Worm (Caenorhabditis elegans) whole organism, mixed stage, embryonic: ENCODE results near the gene F07A11.5.

ENCODE experiments used
- M03D4.4 ChIP-seq: sonication (generic microtip); optimal IDR thresholded peaks from 2 replicates; lab custom pipeline; 2017; ENCODE audit warnings: mild to moderate bottlenecking, missing genetic modification characterization, missing compliant biosample characterization
- bed-3 ChIP-seq: fragments of 200-800 bp; sonication (Bioruptor generic); optimal IDR thresholded peaks from 3 replicates; lab custom pipeline; 2018; ENCODE audit warnings: mild to moderate bottlenecking, missing genetic modification characterization, moderate library complexity, missing compliant biosample characterization
- blmp-1 ChIP-seq: fragments of 150-350 bp; optimal IDR thresholded peaks from 2 replicates; lab custom pipeline; 2014; ENCODE audit warnings: missing biosample characterization, missing genetic modification characterization
- ceh-39 ChIP-seq: fragments of 150-350 bp; optimal IDR thresholded peaks from 2 replicates; lab custom pipeline; 2014; ENCODE audit warnings: missing biosample characterization, missing genetic modification characterization
- ceh-43 ChIP-seq: fragments of 200-800 bp; sonication (Bioruptor generic); optimal IDR thresholded peaks from 2 replicates; lab custom pipeline; 2018; ENCODE audit warnings: mild to moderate bottlenecking, missing genetic modification characterization, moderate library complexity, missing compliant biosample characterization
- ceh-83 ChIP-seq: fragments of 200-800 bp; sonication (Bioruptor generic); optimal IDR thresholded peaks from 2 replicates; lab custom pipeline; 2018; ENCODE audit warnings: mild to moderate bottlenecking, missing genetic modification characterization, missing compliant biosample characterization
- ces-1 ChIP-seq: fragments of 150-350 bp; optimal IDR thresholded peaks from 2 replicates; lab custom pipeline; 2014; ENCODE audit warnings: missing biosample characterization, missing genetic modification reagents, missing genetic modification characterization
- drap-1 ChIP-seq: fragments of 200-800 bp; sonication (Bioruptor generic); optimal IDR thresholded peaks from 3 replicates; lab custom pipeline; 2018; ENCODE audit warnings: mild to moderate bottlenecking, missing genetic modification characterization, missing compliant biosample characterization
- elt-1 ChIP-seq: sonication (generic microtip); optimal IDR thresholded peaks from 2 replicates; lab custom pipeline; 2017; ENCODE audit warnings: missing genetic modification characterization, mild to moderate bottlenecking, missing compliant biosample characterization, antibody characterized with exemption, moderate library complexity, borderline replicate concordance; ENCODE audit not compliant: insufficient read depth
- elt-3 ChIP-seq: fragments of 150-350 bp; optimal IDR thresholded peaks from 2 replicates; lab custom pipeline; 2014; ENCODE audit warnings: missing biosample characterization, missing genetic modification characterization
- flh-1 ChIP-seq: fragments of 200-800 bp; sonication (Bioruptor generic); optimal IDR thresholded peaks from 2 replicates; lab custom pipeline; 2018; ENCODE audit warnings: mild to moderate bottlenecking, missing genetic modification characterization, moderate library complexity, missing compliant biosample characterization
- ham-2 ChIP-seq: fragments of 200-800 bp; sonication (Bioruptor generic); optimal IDR thresholded peaks from 2 replicates; lab custom pipeline; 2018; ENCODE audit warnings: mild to moderate bottlenecking, missing genetic modification characterization, missing compliant biosample characterization
- hlh-1 ChIP-seq: fragments of 150-350 bp; optimal IDR thresholded peaks from 2 replicates; lab custom pipeline; 2014; ENCODE audit warnings: missing biosample characterization, missing genetic modification reagents, missing genetic modification characterization
- lin-32 ChIP-seq: fragments of 200-800 bp; sonication (Bioruptor generic); optimal IDR thresholded peaks from 2 replicates; lab custom pipeline; 2018; ENCODE audit warnings: mild to moderate bottlenecking, missing genetic modification characterization, missing compliant biosample characterization
- lsy-2 ChIP-seq: fragments of 150-350 bp; optimal IDR thresholded peaks from 2 replicates; lab custom pipeline; 2014; ENCODE audit warnings: missing biosample characterization, missing genetic modification characterization
- mab-5 ChIP-seq: fragments of 150-350 bp; optimal IDR thresholded peaks from 2 replicates; lab custom pipeline; 2014; ENCODE audit warnings: missing biosample characterization, missing genetic modification characterization
- mep-1 ChIP-seq: fragments of 150-350 bp; optimal IDR thresholded peaks from 2 replicates; lab custom pipeline; 2017; ENCODE audit warnings: missing biosample characterization, missing genetic modification reagents, missing genetic modification characterization, inconsistent platforms
- mls-2 ChIP-seq: sonication (generic microtip); optimal IDR thresholded peaks from 2 replicates; lab custom pipeline; 2016; ENCODE audit warnings: mild to moderate bottlenecking, missing genetic modification characterization, moderate library complexity, missing compliant biosample characterization
- nhr-12 ChIP-seq: fragments of 150-350 bp; optimal IDR thresholded peaks from 2 replicates; lab custom pipeline; 2014; ENCODE audit warnings: missing biosample characterization, missing genetic modification characterization
- nhr-2 ChIP-seq: fragments of 150-350 bp; optimal IDR thresholded peaks from 2 replicates; lab custom pipeline; 2014; ENCODE audit warnings: missing biosample characterization, missing genetic modification characterization
- nhr-237 ChIP-seq: fragments of 150-350 bp; optimal IDR thresholded peaks from 2 replicates; lab custom pipeline; 2014; ENCODE audit warnings: missing biosample characterization, missing genetic modification characterization
- nhr-28 ChIP-seq: fragments of 150-350 bp; optimal IDR thresholded peaks from 2 replicates; lab custom pipeline; 2014; ENCODE audit warnings: missing biosample characterization, missing genetic modification characterization
- pha-4 ChIP-seq: fragments of 150-350 bp; optimal IDR thresholded peaks from 2 replicates; lab custom pipeline; 2018; ENCODE audit warnings: missing biosample characterization, missing genetic modification reagents, missing genetic modification characterization
- sem-2 ChIP-seq: fragments of 200-800 bp; sonication (Bioruptor generic); optimal IDR thresholded peaks from 2 replicates; lab custom pipeline; 2018; ENCODE audit warnings: mild to moderate bottlenecking, missing genetic modification characterization, missing compliant biosample characterization
- snpc-4 ChIP-seq: fragments of 150-350 bp; optimal IDR thresholded peaks from 2 replicates; lab custom pipeline; 2014; ENCODE audit warnings: missing biosample characterization, missing genetic modification characterization
- sptf-1 ChIP-seq: sonication (generic microtip); optimal IDR thresholded peaks from 2 replicates; lab custom pipeline; 2017; ENCODE audit warnings: mild to moderate bottlenecking, missing genetic modification characterization, moderate library complexity, missing compliant biosample characterization
- tbx-8 ChIP-seq: fragments of 200-800 bp; sonication (Bioruptor generic); optimal IDR thresholded peaks from 2 replicates; lab custom pipeline; 2018; ENCODE audit warnings: mild to moderate bottlenecking, missing genetic modification characterization, moderate library complexity, missing compliant biosample characterization
- unc-120 ChIP-seq: sonication (generic microtip); optimal IDR thresholded peaks from 2 replicates; lab custom pipeline; 2017; ENCODE audit warnings: missing genetic modification characterization, missing compliant biosample characterization; ENCODE audit not compliant: poor library complexity, severe bottlenecking
- unc-39 ChIP-seq: fragments of 150-350 bp; optimal IDR thresholded peaks from 2 replicates; lab custom pipeline; 2014; ENCODE audit warnings: missing biosample characterization, missing genetic modification characterization
- unc-62 ChIP-seq: fragments of 150-350 bp; optimal IDR thresholded peaks from 2 replicates; lab custom pipeline; 2014; ENCODE audit warnings: missing biosample characterization, missing genetic modification reagents, missing genetic modification characterization
- zip-8 ChIP-seq: fragments of 150-350 bp; optimal IDR thresholded peaks from 2 replicates; lab custom pipeline; 2014; ENCODE audit warnings: missing biosample characterization, missing genetic modification characterization

Gene F07A11.5

DNA sequence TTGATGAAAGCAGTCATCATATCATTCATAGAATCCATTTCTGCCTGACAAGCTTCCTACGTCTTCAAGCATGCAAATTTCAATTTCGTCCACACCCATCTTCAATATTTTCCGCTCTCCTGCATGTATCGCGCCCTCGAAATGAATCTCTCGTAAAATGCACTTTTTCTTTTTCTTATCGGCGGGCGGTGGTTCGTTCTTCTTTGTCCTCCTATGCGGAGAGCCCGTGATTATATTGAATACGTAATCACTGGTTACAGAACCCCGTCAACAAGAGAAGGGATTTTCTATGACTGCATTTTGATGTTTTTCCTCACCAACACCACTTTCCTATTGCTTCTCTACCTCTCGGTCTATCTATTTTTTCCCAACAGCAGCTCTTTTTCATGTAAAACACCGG is 24.5 kb downstream of the F07A11.5 start:
- TF ChIP-seq mab-5 (no peak), hlh-1 (tag; lab: Kevin White, UChicago) (peak; percentile 16), zip-8 (tag; lab: Kevin White, UChicago) (no peak), sptf-1 (tag; lab: Kevin White, UChicago) (peak; percentile 51), nhr-237 (tag; lab: Kevin White, UChicago) (no peak), drap-1 (no peak), mep-1 (tag; lab: Kevin White, UChicago) (no peak), ceh-39 (tag; lab: Kevin White, UChicago) (no peak), lsy-2 (tag; lab: Kevin White, UChicago) (no peak), ceh-43 (no peak), pha-4 (tag; lab: Kevin White, UChicago) (no peak), unc-62 (no peak)

DNA sequence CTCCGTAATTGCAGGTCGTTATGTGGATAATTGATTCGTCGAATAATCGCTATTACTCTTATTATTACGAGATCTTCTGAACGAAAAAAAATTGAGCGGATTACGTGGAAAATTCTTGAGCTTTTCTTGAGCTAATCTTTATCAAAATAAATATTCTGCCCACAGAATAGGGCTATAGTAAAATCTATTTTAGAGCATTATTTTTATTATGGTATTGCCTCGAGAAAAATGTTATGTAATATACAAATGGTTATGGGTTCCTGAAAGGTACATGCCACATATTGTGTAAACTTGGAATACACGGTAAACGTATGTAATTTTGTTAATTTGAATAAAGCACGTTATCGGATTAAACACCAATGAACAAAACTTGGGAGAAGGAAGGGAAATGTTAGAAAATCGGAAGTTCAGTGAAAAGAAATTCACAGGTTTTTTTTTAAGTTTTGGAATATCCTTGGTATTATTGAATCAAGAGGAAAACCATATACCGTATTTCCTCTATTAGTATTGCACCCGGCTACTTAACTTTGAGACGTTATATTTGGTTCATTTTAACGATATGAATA is 25.2 kb downstream of the F07A11.5 start:
- TF ChIP-seq nhr-2 (tag; lab: Kevin White, UChicago) = no peak
- no peak for TF ChIP-seq flh-1
- TF ChIP-seq ces-1 = peak; percentile 83
- peak; percentile 39 for TF ChIP-seq nhr-237 (tag; lab: Kevin White, UChicago)
- peak; percentile 26 for TF ChIP-seq ceh-43
- TF ChIP-seq mls-2 (tag; lab: Kevin White, UChicago) = peak; percentile 28
- no peak for TF ChIP-seq bed-3 (GFP tag; lab: Kevin White, UChicago)
- TF ChIP-seq sem-2 (GFP tag; lab: Kevin White, UChicago) = no peak
- peak; percentile 12 for TF ChIP-seq lsy-2 (tag; lab: Kevin White, UChicago)

ce11 chrII:11637817-11638216 is 25.7 kb downstream of the F07A11.5 start:
- no peak for TF ChIP-seq nhr-28 (tag; lab: Kevin White, UChicago)
- TF ChIP-seq ces-1 = no peak
- TF ChIP-seq mep-1 (tag; lab: Kevin White, UChicago) = no peak
- no peak for TF ChIP-seq M03D4.4
- TF ChIP-seq drap-1 = no peak
- TF ChIP-seq, all 35 proteins: peak for 0

ce11 chrII:11642025-11642424 is 29.9 kb downstream of the F07A11.5 start:
- TF ChIP-seq nhr-237 (tag; lab: Kevin White, UChicago) (no peak), nhr-12 (no peak), ces-1 (no peak), unc-62 (no peak), ham-2 (peak; percentile 16), bed-3 (GFP tag; lab: Kevin White, UChicago) (no peak), ceh-43 (no peak)

ce11 chrII:11642736-11643135 is 30.6 kb downstream of the F07A11.5 start:
- TF ChIP-seq pha-4 (tag; lab: Kevin White, UChicago) (no peak), lsy-2 (tag; lab: Kevin White, UChicago) (no peak)

ce11 chrII:11644535-11644934 is 32.4 kb downstream of the F07A11.5 start:
- no peak for TF ChIP-seq elt-1 (tag; lab: Kevin White, UChicago)
- no peak for TF ChIP-seq nhr-237 (tag; lab: Kevin White, UChicago)
- no peak for TF ChIP-seq mab-5
- no peak for TF ChIP-seq ceh-39 (tag; lab: Kevin White, UChicago)
- TF ChIP-seq blmp-1 (tag; lab: Kevin White, UChicago) = no peak
- no peak for TF ChIP-seq mep-1 (tag; lab: Kevin White, UChicago)
- TF ChIP-seq tbx-8 (GFP tag; lab: Kevin White, UChicago) = no peak
- no peak for TF ChIP-seq elt-3 (tag; lab: Kevin White, UChicago)
- no peak for TF ChIP-seq unc-39
- TF ChIP-seq lin-32 (GFP tag; lab: Kevin White, UChicago) = no peak

DNA sequence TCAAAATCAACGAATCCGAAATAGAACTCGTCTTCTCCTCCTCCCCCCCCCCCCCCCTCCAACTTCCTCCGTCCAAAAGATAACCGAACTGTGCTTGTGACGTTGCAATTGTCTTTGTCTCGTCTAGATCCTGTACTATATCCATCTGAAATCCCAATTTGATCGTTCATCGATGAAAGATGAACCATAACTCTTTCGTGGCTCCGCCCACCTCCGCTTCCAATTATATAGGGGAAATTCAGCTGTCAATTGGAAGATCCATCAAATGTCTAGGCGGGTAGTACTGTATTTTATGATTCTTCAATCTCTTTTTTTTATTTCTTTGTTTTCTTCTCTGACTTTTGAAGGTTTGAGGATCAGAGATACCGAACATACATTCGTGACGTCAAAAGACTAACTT is 33.3 kb downstream of the F07A11.5 start:
- TF ChIP-seq snpc-4 (tag; lab: Kevin White, UChicago) (no peak), pha-4 (tag; lab: Kevin White, UChicago) (no peak), mab-5 (no peak), nhr-237 (tag; lab: Kevin White, UChicago) (no peak), mep-1 (tag; lab: Kevin White, UChicago) (no peak), sptf-1 (tag; lab: Kevin White, UChicago) (no peak), unc-120 (tag; lab: Kevin White, UChicago) (no peak), zip-8 (tag; lab: Kevin White, UChicago) (no peak), nhr-2 (tag; lab: Kevin White, UChicago) (no peak), ceh-83 (GFP tag; lab: Kevin White, UChicago) (no peak), lin-32 (GFP tag; lab: Kevin White, UChicago) (no peak), unc-39 (no peak), ces-1 (no peak), drap-1 (no peak)
